Worm (Caenorhabditis elegans) whole organism, L4 larva: ENCODE measurements around the gene F53C3.1.
A peak's percentile ranks its signal among the peaks of the same experiment; 100 is the strongest.

Source experiments
- D1046.2 ChIP-seq: fragments of 200-800 bp; sonication (Bioruptor generic); IDR thresholded peaks from 2 replicates; pipeline ENCODE4 v1.3.6; 2022; ENCODE audit warnings: missing genetic modification characterization, missing compliant biosample characterization
- F26F4.8 ChIP-seq: fragments of 200-800 bp; sonication (Bioruptor generic); conservative IDR thresholded peaks from 2 replicates; pipeline ENCODE4 v1.3.6; 2022; ENCODE audit warnings: missing genetic modification characterization, missing compliant biosample characterization
- T26A8.4 ChIP-seq: fragments of 200-800 bp; sonication (Bioruptor generic); IDR thresholded peaks from 2 replicates; pipeline ENCODE4 v1.3.6; 2022; ENCODE audit warnings: missing genetic modification characterization, missing compliant biosample characterization
- Y48G9A.11 ChIP-seq: fragments of 200-800 bp; sonication (Bioruptor generic); IDR thresholded peaks from 2 replicates; pipeline ENCODE4 v1.3.6; 2022; ENCODE audit warnings: missing genetic modification reagents, missing genetic modification characterization, missing compliant biosample characterization
- aha-1 ChIP-seq: fragments of 150-350 bp; peaks from one replicate; lab custom pipeline; 2014; ENCODE audit warnings: missing biosample characterization, missing genetic modification characterization
- ama-1 ChIP-seq: fragments of 150-350 bp; optimal IDR thresholded peaks from 2 replicates; lab custom pipeline; 2014; ENCODE audit warnings: inconsistent platforms, mixed read lengths
- arid-1 ChIP-seq: fragments of 200-800 bp; sonication (Bioruptor generic); conservative IDR thresholded peaks from 2 replicates; pipeline ENCODE4 v1.3.6; 2022; ENCODE audit warnings: missing genetic modification reagents, missing genetic modification characterization, missing compliant biosample characterization
- ceh-20 ChIP-seq: fragments of 200-800 bp; sonication (Bioruptor generic); IDR thresholded peaks from 2 replicates; pipeline ENCODE4 v1.3.6; 2022; ENCODE audit warnings: missing genetic modification reagents, missing genetic modification characterization, missing compliant biosample characterization
- ceh-44 ChIP-seq: fragments of 200-800 bp; sonication (Bioruptor generic); IDR thresholded peaks from 2 replicates; pipeline ENCODE4 v1.3.6; 2022; ENCODE audit warnings: missing genetic modification reagents, missing genetic modification characterization, missing compliant biosample characterization
- ceh-62 ChIP-seq: sonication (generic microtip); optimal IDR thresholded peaks from 2 replicates; lab custom pipeline; 2017; ENCODE audit warnings: missing biosample characterization, missing genetic modification characterization
- ces-1 ChIP-seq: fragments of 150-350 bp; sonication (generic microtip); optimal IDR thresholded peaks from 4 replicates; lab custom pipeline; 2014; ENCODE audit warnings: missing biosample characterization, missing genetic modification reagents, missing genetic modification characterization
- cey-2 ChIP-seq: sonication (generic microtip); optimal IDR thresholded peaks from 3 replicates; lab custom pipeline; 2017; ENCODE audit warnings: missing genetic modification characterization, mild to moderate bottlenecking, missing compliant biosample characterization, antibody characterized with exemption, borderline replicate concordance; ENCODE audit not compliant: insufficient read depth
- daf-12 ChIP-seq: fragments of 150-350 bp; optimal IDR thresholded peaks from 2 replicates; lab custom pipeline; 2014; ENCODE audit warnings: missing biosample characterization, missing genetic modification reagents, missing genetic modification characterization
- daf-16 ChIP-seq, 3 experiments: sonication (generic microtip); optimal IDR thresholded peaks; 2 replicates each; lab custom pipeline; 2016 to 2017; ENCODE audit warnings: missing genetic modification characterization in 3 of 3, missing genetic modification reagents in 3 of 3, mild to moderate bottlenecking in 2 of 3, missing compliant biosample characterization in 2 of 3, missing biosample characterization in 1 of 3, moderate library complexity in 1 of 3
- dmd-6 ChIP-seq: fragments of 200-800 bp; sonication (Bioruptor generic); IDR thresholded peaks from 2 replicates; pipeline ENCODE4 v1.3.6; 2022; ENCODE audit warnings: missing genetic modification reagents, missing genetic modification characterization, missing compliant biosample characterization
- dmd-8 ChIP-seq: fragments of 200-800 bp; sonication (Bioruptor generic); IDR thresholded peaks from 2 replicates; pipeline ENCODE4 v1.3.6; 2022; ENCODE audit warnings: missing genetic modification characterization, missing compliant biosample characterization
- dmd-9 ChIP-seq: fragments of 200-800 bp; sonication (Bioruptor generic); IDR thresholded peaks from 2 replicates; pipeline ENCODE4 v1.3.6; 2022; ENCODE audit warnings: missing genetic modification reagents, missing genetic modification characterization, missing compliant biosample characterization
- dpl-1 ChIP-seq: fragments of 150-350 bp; optimal IDR thresholded peaks from 2 replicates; lab custom pipeline; 2014; ENCODE audit warnings: missing biosample characterization, missing genetic modification reagents, missing genetic modification characterization
- duxl-1 ChIP-seq: sonication (generic microtip); optimal IDR thresholded peaks from 2 replicates; lab custom pipeline; 2016; ENCODE audit warnings: mild to moderate bottlenecking, missing genetic modification characterization, moderate library complexity, missing compliant biosample characterization; ENCODE audit not compliant: poor library complexity
- egl-27 ChIP-seq: sonication (generic microtip); optimal IDR thresholded peaks from 3 replicates; lab custom pipeline; 2017; ENCODE audit warnings: missing biosample characterization, missing genetic modification reagents, missing genetic modification characterization
- fkh-10 ChIP-seq: fragments of 150-350 bp; optimal IDR thresholded peaks from 2 replicates; lab custom pipeline; 2014; ENCODE audit warnings: missing biosample characterization, missing genetic modification reagents, missing genetic modification characterization
- fos-1 ChIP-seq: fragments of 150-350 bp; optimal IDR thresholded peaks from 2 replicates; lab custom pipeline; 2014; ENCODE audit warnings: missing biosample characterization, missing genetic modification characterization
- gei-8 ChIP-seq: fragments of 200-800 bp; sonication (Bioruptor generic); optimal IDR thresholded peaks from 2 replicates; lab custom pipeline; 2018; ENCODE audit warnings: mild to moderate bottlenecking, missing genetic modification characterization, missing compliant biosample characterization
- hlh-11 ChIP-seq: fragments of 200-800 bp; sonication (Bioruptor generic); optimal IDR thresholded peaks from 2 replicates; lab custom pipeline; 2018; ENCODE audit warnings: mild to moderate bottlenecking, missing genetic modification characterization, missing compliant biosample characterization
- hlh-30 ChIP-seq: sonication (generic microtip); optimal IDR thresholded peaks from 2 replicates; lab custom pipeline; 2017; ENCODE audit warnings: antibody characterized with exemption, mild to moderate bottlenecking, missing genetic modification characterization, missing compliant biosample characterization; ENCODE audit not compliant: insufficient read depth
- lin-15B ChIP-seq: fragments of 150-350 bp; sonication (generic microtip); optimal IDR thresholded peaks from 3 replicates; lab custom pipeline; 2014; ENCODE audit warnings: missing biosample characterization, missing genetic modification characterization
- lir-3 ChIP-seq: sonication (generic microtip); optimal IDR thresholded peaks from 2 replicates; lab custom pipeline; 2016; ENCODE audit warnings: mild to moderate bottlenecking, missing genetic modification characterization, missing compliant biosample characterization
- madf-9 ChIP-seq: fragments of 200-800 bp; sonication (Bioruptor generic); conservative IDR thresholded peaks from 2 replicates; pipeline ENCODE4 v1.3.6; 2022; ENCODE audit warnings: missing genetic modification reagents, missing genetic modification characterization, missing compliant biosample characterization
- nhr-11 ChIP-seq: fragments of 150-350 bp; optimal IDR thresholded peaks from 2 replicates; lab custom pipeline; 2014; ENCODE audit warnings: missing biosample characterization, missing genetic modification characterization
- nhr-237 ChIP-seq: sonication (generic microtip); optimal IDR thresholded peaks from 2 replicates; lab custom pipeline; 2017; ENCODE audit warnings: missing biosample characterization, missing genetic modification characterization
- nhr-42 ChIP-seq: fragments of 200-800 bp; sonication (Bioruptor generic); IDR thresholded peaks from 2 replicates; pipeline ENCODE4 v1.3.6; 2022; ENCODE audit warnings: missing genetic modification characterization, missing compliant biosample characterization
- nhr-48 ChIP-seq: sonication (generic microtip); optimal IDR thresholded peaks from 2 replicates; lab custom pipeline; 2016; ENCODE audit warnings: mild to moderate bottlenecking, missing genetic modification characterization, missing compliant biosample characterization
- nhr-6 ChIP-seq: fragments of 150-350 bp; optimal IDR thresholded peaks from 2 replicates; lab custom pipeline; 2014; ENCODE audit warnings: missing biosample characterization, missing genetic modification characterization
- nhr-76 ChIP-seq: fragments of 150-350 bp; optimal IDR thresholded peaks from 2 replicates; lab custom pipeline; 2014; ENCODE audit warnings: missing biosample characterization, missing genetic modification characterization
- rbr-2 ChIP-seq: sonication (generic microtip); optimal IDR thresholded peaks from 2 replicates; lab custom pipeline; 2016; ENCODE audit warnings: missing genotype, missing genetic modification characterization, missing compliant biosample characterization
- snpc-4 ChIP-seq: fragments of 150-350 bp; optimal IDR thresholded peaks from 2 replicates; lab custom pipeline; 2014; ENCODE audit warnings: missing biosample characterization, missing genetic modification characterization
- spr-3 ChIP-seq: fragments of 200-800 bp; sonication (Bioruptor generic); optimal IDR thresholded peaks from 2 replicates; lab custom pipeline; 2018; ENCODE audit warnings: mild to moderate bottlenecking, missing genetic modification characterization, missing compliant biosample characterization
- unc-62 ChIP-seq, 3 experiments: fragments of 150-350 bp in 1 of 3; sonication (generic microtip); optimal IDR thresholded peaks in 2 of 3; peaks in 1 of 3; 1 replicate in 1 of 3; 2 replicates in 2 of 3; lab custom pipeline; 2014 to 2017; ENCODE audit warnings: missing biosample characterization in 3 of 3, missing genetic modification characterization in 3 of 3, missing genetic modification reagents in 3 of 3, missing genotype in 1 of 3
- zag-1 ChIP-seq: fragments of 150-350 bp; optimal IDR thresholded peaks from 2 replicates; lab custom pipeline; 2014; ENCODE audit warnings: missing biosample characterization, missing genetic modification characterization
- zfp-2 ChIP-seq: sonication (generic microtip); optimal IDR thresholded peaks from 2 replicates; lab custom pipeline; 2016; ENCODE audit warnings: mild to moderate bottlenecking, missing genetic modification characterization, missing compliant biosample characterization
- zip-11 ChIP-seq: fragments of 200-800 bp; sonication (Bioruptor generic); IDR thresholded peaks from 2 replicates; pipeline ENCODE4 v1.3.6; 2022; ENCODE audit warnings: missing genetic modification characterization, missing compliant biosample characterization

F53C3.1 gene

DNA sequence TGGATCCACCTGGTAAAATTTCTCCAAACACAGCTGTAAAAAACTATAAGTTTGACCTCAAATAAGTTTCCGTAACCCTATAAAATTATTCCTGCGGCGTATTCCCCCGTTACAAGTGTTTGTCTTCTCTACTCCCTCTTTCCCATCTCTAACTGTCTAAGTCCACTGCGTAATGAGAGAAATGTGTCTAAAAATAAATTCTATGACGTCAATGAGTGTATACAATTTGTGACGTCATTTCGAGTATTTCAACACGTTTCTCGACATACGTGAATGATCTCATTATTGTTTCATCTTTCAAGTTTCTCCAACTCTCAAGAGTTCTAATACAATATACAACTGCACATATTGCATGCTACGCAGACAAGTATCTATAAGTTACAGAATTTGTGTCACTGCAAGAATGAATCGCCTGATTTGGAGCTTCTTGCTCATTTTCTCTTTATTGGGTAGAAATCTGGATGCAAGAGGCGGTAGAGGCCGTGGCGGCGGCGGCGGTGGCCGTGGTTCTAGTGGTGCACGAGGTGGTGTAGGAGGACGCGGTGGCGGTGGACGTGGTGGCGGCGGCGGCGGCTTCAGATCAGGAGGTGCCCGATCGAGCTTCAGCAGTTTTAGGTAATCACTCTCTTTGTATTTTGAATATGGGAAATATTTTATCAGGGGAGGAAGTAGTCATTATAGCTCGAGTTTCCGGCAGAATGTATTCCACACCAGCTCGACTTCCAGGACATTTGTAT, 13.9 kb upstream of the F53C3.1 start, which contains the start of gene F53C3.6 (continued):
- peak in 1 of 2 experiments; percentile 78 for TF ChIP-seq unc-62 (GFP tag; optimal IDR thresholded peaks at IDR 0.05 in 1 of 2; lab: Kevin White, UChicago)
- TF ChIP-seq unc-62 (tag; optimal IDR thresholded peaks at IDR 0.05; lab: Kevin White, UChicago): no peak
- TF ChIP-seq spr-3 (GFP tag; lab: Kevin White, UChicago): no peak
- no peak for TF ChIP-seq daf-12 (tag; lab: Kevin White, UChicago)
- no peak for TF ChIP-seq zag-1
- TF ChIP-seq ceh-62 (tag; lab: Kevin White, UChicago): no peak
- TF ChIP-seq dmd-6 (GFP tag; lab: Robert Waterston, UW): peak; percentile 60
- TF ChIP-seq dpl-1 (GFP tag; lab: Kevin White, UChicago): peak; percentile 21
- TF ChIP-seq lin-15B: no peak
- TF ChIP-seq zip-11 (GFP tag; lab: Robert Waterston, UW): no peak
- TF ChIP-seq nhr-237 (tag; lab: Kevin White, UChicago): no peak
- peak in 1 of 2 experiments; percentile 1 for TF ChIP-seq daf-16 (GFP tag; optimal IDR thresholded peaks at IDR 0.05; lab: Kevin White, UChicago)
- no peak for TF ChIP-seq daf-16 (tag; optimal IDR thresholded peaks at IDR 0.05; lab: Kevin White, UChicago)
- no peak for TF ChIP-seq nhr-76 (tag; lab: Kevin White, UChicago)
- no peak for TF ChIP-seq fos-1
- TF ChIP-seq lir-3 (tag; lab: Kevin White, UChicago): no peak
- TF ChIP-seq madf-9 (GFP tag; lab: Robert Waterston, UW): no peak
- TF ChIP-seq D1046.2: no peak
- peak; percentile 28 for TF ChIP-seq nhr-11 (tag; lab: Kevin White, UChicago)
- no peak for TF ChIP-seq egl-27
- no peak for TF ChIP-seq dmd-9 (GFP tag; lab: Robert Waterston, UW)
- no peak for TF ChIP-seq ceh-44 (GFP tag; lab: Robert Waterston, UW)
- no peak for TF ChIP-seq duxl-1
- no peak for TF ChIP-seq ces-1 (GFP tag; lab: Kevin White, UChicago)
- TF ChIP-seq hlh-11: peak; percentile 70
- peak; percentile 18 for TF ChIP-seq nhr-6 (tag; lab: Kevin White, UChicago)

DNA sequence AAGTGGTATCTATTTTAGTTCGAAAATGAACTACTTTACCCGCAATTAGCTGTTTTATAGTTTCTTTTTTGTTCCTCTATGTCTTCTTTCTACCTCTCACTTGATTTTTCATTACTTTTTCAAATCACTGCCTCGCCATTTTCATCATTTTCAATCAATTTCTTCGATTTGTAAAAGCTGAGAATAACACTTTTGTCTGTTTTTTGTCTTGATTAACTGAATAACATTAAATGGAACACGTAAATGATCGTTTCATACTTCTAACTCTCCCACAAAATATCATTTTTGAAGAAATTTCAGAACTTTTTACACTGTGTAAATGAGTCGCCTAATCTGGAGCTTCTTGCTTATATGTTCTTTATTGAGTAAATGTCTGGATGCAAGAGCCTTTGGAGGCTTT, 10.7 kb upstream of the F53C3.1 start, which contains the start of gene F53C3.4:
TSS of gene F53C3.4 (plus strand) at position 301 of the 400 bp plus-strand sequence.
- TF ChIP-seq aha-1 (tag; lab: Kevin White, UChicago) (no peak), rbr-2 (tag; lab: Kevin White, UChicago) (no peak), Y48G9A.11 (GFP tag; lab: Robert Waterston, UW) (no peak), nhr-42 (no peak), zfp-2 (tag; lab: Kevin White, UChicago) (no peak), zag-1 (no peak), lin-15B (no peak), gei-8 (no peak), snpc-4 (no peak), ceh-20 (GFP tag; lab: Robert Waterston, UW) (no peak), F26F4.8 (GFP tag; lab: Robert Waterston, UW) (no peak), ama-1 (lab: Kevin White, UChicago) (no peak), ceh-44 (GFP tag; lab: Robert Waterston, UW) (no peak), cey-2 (no peak), arid-1 (GFP tag; lab: Robert Waterston, UW) (no peak), hlh-30 (no peak), nhr-48 (tag; lab: Kevin White, UChicago) (no peak), fkh-10 (no peak), dmd-8 (GFP tag; lab: Robert Waterston, UW) (no peak), T26A8.4 (GFP tag; lab: Robert Waterston, UW) (no peak)
